Worm (Caenorhabditis elegans): ENCODE data around the gene T09D3.8.
A peak's percentile ranks its signal among the peaks of the same experiment; 100 is the strongest.

T09D3.8 gene

ce11 chrV:5364863-5365262 is at the start of gene T09D3.8:
Gene T09D3.8, plus strand, starts transcription at chrV:5365163.
- TF ChIP-seq ama-1 (optimal IDR thresholded peaks at IDR 0.05), result no peak
- no peak for TF ChIP-seq ztf-4 (tag; optimal IDR thresholded peaks at IDR 0.05)
- TF ChIP-seq fkh-2 (tag; optimal IDR thresholded peaks at IDR 0.05), result no peak
- no peak for TF ChIP-seq elt-1 (tag; optimal IDR thresholded peaks at IDR 0.05)
- TF ChIP-seq unc-62 (GFP tag; optimal IDR thresholded peaks at IDR 0.05), result no peak
- no peak for TF ChIP-seq tbx-2 (tag; optimal IDR thresholded peaks at IDR 0.05)
- no peak for TF ChIP-seq ceh-82 (tag; optimal IDR thresholded peaks at IDR 0.05)
- no peak for TF ChIP-seq nhr-11 (tag; optimal IDR thresholded peaks at IDR 0.05)
- TF ChIP-seq nhr-12 (tag; optimal IDR thresholded peaks at IDR 0.05), result no peak
- no peak for TF ChIP-seq snpc-4 (tag; optimal IDR thresholded peaks at IDR 0.05)
- TF ChIP-seq hmg-11 (tag; optimal IDR thresholded peaks at IDR 0.05), result no peak
- TF ChIP-seq zag-1 (tag; optimal IDR thresholded peaks at IDR 0.05), result no peak
- no peak for TF ChIP-seq fos-1 (tag; optimal IDR thresholded peaks at IDR 0.05)
- TF ChIP-seq lin-15B (tag; optimal IDR thresholded peaks at IDR 0.05), result no peak

ce11 chrV:5318349-5318748 is 46.6 kb upstream of the T09D3.8 start:
- TF ChIP-seq nhr-43 (tag; optimal IDR thresholded peaks at IDR 0.05; ENCODE audit: poor library complexity, severe bottlenecking) (no peak), ztf-11 (tag; optimal IDR thresholded peaks at IDR 0.05) (no peak), tbx-2 (tag; optimal IDR thresholded peaks at IDR 0.05) (no peak), fos-1 (tag; optimal IDR thresholded peaks at IDR 0.05) (no peak), unc-62 (GFP tag; optimal IDR thresholded peaks at IDR 0.05) (no peak), ceh-28 (tag; optimal IDR thresholded peaks at IDR 0.05) (no peak), ztf-4 (tag; optimal IDR thresholded peaks at IDR 0.05) (no peak), hmg-11 (tag; optimal IDR thresholded peaks at IDR 0.05) (no peak), ceh-82 (tag; optimal IDR thresholded peaks at IDR 0.05) (no peak), nhr-25 (tag; optimal IDR thresholded peaks at IDR 0.05) (no peak)

- TF ChIP-seq nfya-1 (tag; optimal IDR thresholded peaks at IDR 0.05; ENCODE audit: insufficient read depth), result peak; percentile 8
- TF ChIP-seq ama-1 (optimal IDR thresholded peaks at IDR 0.05), result no peak
These were observed 45.5 kb upstream of the T09D3.8 start, which contains the start of gene ceh-34 for ce11 chrV:5319477-5319876. Gene ceh-34, minus strand, starts transcription at chrV:5319577.

ce11 chrV:5322815-5323214 is 42.1 kb upstream of the T09D3.8 start:
- TF ChIP-seq lin-39 (tag; optimal IDR thresholded peaks at IDR 0.05), result no peak
- no peak for TF ChIP-seq nhr-237 (tag; optimal IDR thresholded peaks at IDR 0.05)
- TF ChIP-seq nhr-25 (tag; optimal IDR thresholded peaks at IDR 0.05), result no peak
- TF ChIP-seq nhr-12 (tag; optimal IDR thresholded peaks at IDR 0.05), result no peak
- TF ChIP-seq nhr-76 (tag; optimal IDR thresholded peaks at IDR 0.05), result no peak
- TF ChIP-seq mdl-1 (tag; optimal IDR thresholded peaks at IDR 0.05), result no peak
- no peak for TF ChIP-seq nhr-67 (tag; optimal IDR thresholded peaks at IDR 0.05)
- TF ChIP-seq nhr-23 (tag; optimal IDR thresholded peaks at IDR 0.05), result no peak
- TF ChIP-seq elt-1 (tag; optimal IDR thresholded peaks at IDR 0.05), result no peak

- no peak for TF ChIP-seq egl-5 (tag; optimal IDR thresholded peaks at IDR 0.05)
- TF ChIP-seq jun-1 (tag; optimal IDR thresholded peaks at IDR 0.05), result no peak
- no peak for TF ChIP-seq ceh-82 (tag; optimal IDR thresholded peaks at IDR 0.05)
These were observed 40.4 kb upstream of the T09D3.8 start, which contains the start of gene ceh-33 for ce11 chrV:5324566-5324965. Gene ceh-33, minus strand, starts transcription at chrV:5324666.

ce11 chrV:5328314-5328713 is 36.6 kb upstream of the T09D3.8 start, which contains the start of gene C10G8.8:
Gene C10G8.8, minus strand, starts transcription at chrV:5328414.
- TF ChIP-seq fos-1 (tag; optimal IDR thresholded peaks at IDR 0.05) (no peak), lsy-12 (tag; optimal IDR thresholded peaks at IDR 0.05) (no peak), tbx-2 (tag; optimal IDR thresholded peaks at IDR 0.05) (no peak), egl-5 (tag; optimal IDR thresholded peaks at IDR 0.05) (no peak), nhr-23 (tag; optimal IDR thresholded peaks at IDR 0.05) (no peak), ZK546.5 (tag; optimal IDR thresholded peaks at IDR 0.05) (no peak), lin-39 (tag; optimal IDR thresholded peaks at IDR 0.05) (no peak), snpc-4 (tag; optimal IDR thresholded peaks at IDR 0.05) (no peak)

- TF ChIP-seq egl-5 (tag; optimal IDR thresholded peaks at IDR 0.05) (no peak), nhr-11 (tag; optimal IDR thresholded peaks at IDR 0.05) (peak; percentile 10), nhr-43 (tag; optimal IDR thresholded peaks at IDR 0.05; ENCODE audit: poor library complexity, severe bottlenecking) (no peak), unc-39 (tag; optimal IDR thresholded peaks at IDR 0.05) (no peak), mdl-1 (tag; optimal IDR thresholded peaks at IDR 0.05) (no peak), fkh-2 (tag; optimal IDR thresholded peaks at IDR 0.05) (peak; percentile 92), lsy-12 (tag; optimal IDR thresholded peaks at IDR 0.05) (peak; percentile 38), nhr-28 (tag; optimal IDR thresholded peaks at IDR 0.05) (no peak), ceh-28 (tag; optimal IDR thresholded peaks at IDR 0.05) (no peak), nhr-12 (tag; optimal IDR thresholded peaks at IDR 0.05) (no peak), zag-1 (tag; optimal IDR thresholded peaks at IDR 0.05) (no peak), hmg-11 (tag; optimal IDR thresholded peaks at IDR 0.05) (peak; percentile 33), ztf-11 (tag; optimal IDR thresholded peaks at IDR 0.05) (no peak), fos-1 (tag; optimal IDR thresholded peaks at IDR 0.05) (no peak), elt-3 (tag; optimal IDR thresholded peaks at IDR 0.05) (no peak), sea-2 (GFP tag; optimal IDR thresholded peaks at IDR 0.05) (no peak), snpc-4 (tag; optimal IDR thresholded peaks at IDR 0.05) (peak; percentile 91), ZK546.5 (tag; optimal IDR thresholded peaks at IDR 0.05) (no peak), ceh-16 (tag; optimal IDR thresholded peaks at IDR 0.05) (no peak), nhr-76 (tag; optimal IDR thresholded peaks at IDR 0.05) (no peak), elt-1 (tag; optimal IDR thresholded peaks at IDR 0.05) (no peak), nhr-67 (tag; optimal IDR thresholded peaks at IDR 0.05) (no peak), aly-2 (tag; optimal IDR thresholded peaks at IDR 0.05) (no peak), pqm-1 (tag; optimal IDR thresholded peaks at IDR 0.05) (peak; percentile 41), R02D3.7 (tag; optimal IDR thresholded peaks at IDR 0.05) (no peak)
These were observed 35.2 kb upstream of the T09D3.8 start for ce11 chrV:5329677-5330266.
